Worm (Caenorhabditis elegans): Measurements from ENCODE around the gene his-1.

his-1 gene

ce11 chrV:16041925-16042742 lies at the start of gene his-1, which contains the start of gene his-2:
Gene his-1 (plus strand): TSS chrV:16042520.
Gene his-2 (minus strand): TSS chrV:16042283.
- TF ChIP-seq sptf-1 (tag; optimal IDR thresholded peaks at IDR 0.05) (peak; percentile 22), cnd-1 (tag; optimal IDR thresholded peaks at IDR 0.05) (peak; percentile 39)

DNA sequence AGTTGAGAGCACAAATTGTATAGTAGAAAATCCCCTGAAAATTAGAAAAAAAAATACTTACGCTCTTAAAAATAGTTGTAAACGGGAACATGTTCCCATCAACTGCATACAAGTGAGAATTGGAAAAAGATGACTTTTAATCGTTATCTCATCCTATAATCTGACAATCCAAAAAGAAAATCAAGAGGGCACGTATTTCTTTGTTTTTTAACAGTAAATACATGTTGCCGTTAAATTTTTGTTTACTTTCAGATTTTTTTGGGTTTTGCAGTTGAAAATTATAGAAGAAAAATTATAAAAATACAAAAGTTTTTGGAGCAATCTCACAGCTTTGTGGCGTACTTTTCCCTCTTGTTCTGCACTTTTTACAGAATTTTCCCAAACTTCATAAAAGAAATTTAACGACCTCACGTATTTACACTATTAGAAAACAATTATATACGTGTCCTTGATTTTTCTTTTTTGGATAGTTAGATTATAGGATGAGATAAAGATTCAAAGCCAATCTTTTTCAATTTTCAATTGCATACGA lies 45.6 kb upstream of the his-1 start, which contains the start of the genes C06C6.9 and C06C6.8:
Gene C06C6.9, minus strand, starts transcription at position 101 of the 532 bp plus-strand sequence.
Gene C06C6.8, plus strand, starts transcription at position 482 of the 532 bp plus-strand sequence.
- TF ChIP-seq nhr-76 (tag; optimal IDR thresholded peaks at IDR 0.05) (no peak), lin-13 (tag; optimal IDR thresholded peaks at IDR 0.05) (no peak), lsy-2 (tag; optimal IDR thresholded peaks at IDR 0.05) (no peak), mab-5 (tag; optimal IDR thresholded peaks at IDR 0.05) (no peak), mep-1 (tag; optimal IDR thresholded peaks at IDR 0.05) (no peak), nhr-2 (tag; optimal IDR thresholded peaks at IDR 0.05) (no peak), snpc-4 (tag; optimal IDR thresholded peaks at IDR 0.05) (no peak), hlh-1 (tag; optimal IDR thresholded peaks at IDR 0.05) (no peak), drap-1 (GFP tag; optimal IDR thresholded peaks at IDR 0.05) (no peak), ces-1 (GFP tag; optimal IDR thresholded peaks at IDR 0.05) (no peak), sptf-1 (tag; optimal IDR thresholded peaks at IDR 0.05) (no peak), unc-39 (tag; optimal IDR thresholded peaks at IDR 0.05) (no peak), elt-1 (tag; optimal IDR thresholded peaks at IDR 0.05; ENCODE audit: borderline replicate concordance, insufficient read depth) (no peak), unc-120 (tag; optimal IDR thresholded peaks at IDR 0.05; ENCODE audit: poor library complexity, severe bottlenecking) (no peak), elt-3 (tag; optimal IDR thresholded peaks at IDR 0.05) (no peak), nhr-237 (tag; optimal IDR thresholded peaks at IDR 0.05) (no peak), bed-3 (GFP tag; optimal IDR thresholded peaks at IDR 0.05) (no peak), ceh-43 (GFP tag; optimal IDR thresholded peaks at IDR 0.05) (no peak), sem-2 (GFP tag; optimal IDR thresholded peaks at IDR 0.05) (no peak)

DNA sequence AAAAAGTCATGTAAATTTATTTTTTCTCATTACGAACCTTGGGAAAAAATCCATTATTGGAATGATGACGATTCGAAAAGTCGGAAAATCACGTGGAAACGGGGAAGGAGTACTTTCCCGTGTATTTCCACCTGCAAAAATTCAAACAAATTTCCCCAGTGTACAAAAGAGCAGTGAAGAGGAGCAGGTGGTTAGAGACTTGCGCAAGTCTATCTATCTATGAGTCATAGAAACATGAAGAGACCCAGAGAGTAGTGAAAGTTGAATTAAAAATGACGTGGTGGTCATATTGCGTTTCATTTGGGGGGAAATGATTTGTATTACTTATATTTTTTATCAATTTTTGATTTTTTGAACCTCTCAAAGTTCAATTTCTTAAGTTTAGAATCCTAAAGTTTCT lies 41.9 kb upstream of the his-1 start, which contains the start of gene nhr-50:
Gene nhr-50, minus strand, starts transcription at position 199 of the 400 bp plus-strand sequence.
- TF ChIP-seq pha-4 (tag; optimal IDR thresholded peaks at IDR 0.05) (peak; percentile 36), ztf-11 (tag; optimal IDR thresholded peaks at IDR 0.05) (no peak), nhr-28 (tag; optimal IDR thresholded peaks at IDR 0.05) (no peak)

DNA sequence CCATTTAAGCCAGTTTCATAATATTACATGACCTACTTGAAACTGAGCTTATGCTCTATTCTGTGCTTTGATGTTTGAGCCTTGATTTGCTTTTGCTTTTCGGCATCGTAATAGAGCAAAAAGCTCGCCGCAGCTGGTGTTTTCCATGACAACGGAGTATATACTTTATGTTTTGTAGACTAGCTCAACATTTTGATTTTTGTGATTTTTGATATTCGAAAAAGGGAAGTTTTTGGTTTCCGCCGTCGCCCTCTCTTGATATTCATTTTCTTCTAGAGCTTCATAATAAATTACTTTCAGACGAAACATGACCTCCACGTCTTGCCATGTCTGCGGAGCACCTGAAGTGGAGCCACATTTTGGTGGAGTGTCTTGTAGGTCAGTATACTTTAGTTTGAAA lies 40.0 kb upstream of the his-1 start, which contains the start of gene nhr-63:
Gene nhr-63, plus strand, starts transcription at position 301 of the 400 bp plus-strand sequence.
- no peak for TF ChIP-seq lin-32 (GFP tag; optimal IDR thresholded peaks at IDR 0.05)
- TF ChIP-seq pha-4 (tag; optimal IDR thresholded peaks at IDR 0.05), result no peak
- TF ChIP-seq nhr-28 (tag; optimal IDR thresholded peaks at IDR 0.05), result no peak
- no peak for TF ChIP-seq unc-39 (tag; optimal IDR thresholded peaks at IDR 0.05)
- no peak for TF ChIP-seq hlh-1 (tag; optimal IDR thresholded peaks at IDR 0.05)
- TF ChIP-seq mls-2 (tag; optimal IDR thresholded peaks at IDR 0.05), result no peak
- no peak for TF ChIP-seq bed-3 (GFP tag; optimal IDR thresholded peaks at IDR 0.05)
- no peak for TF ChIP-seq unc-120 (tag; optimal IDR thresholded peaks at IDR 0.05; ENCODE audit: poor library complexity, severe bottlenecking)
- no peak for TF ChIP-seq snpc-4 (tag; optimal IDR thresholded peaks at IDR 0.05)
- no peak for TF ChIP-seq tbx-8 (GFP tag; optimal IDR thresholded peaks at IDR 0.05)
- TF ChIP-seq sptf-1 (tag; optimal IDR thresholded peaks at IDR 0.05), result no peak
- TF ChIP-seq drap-1 (GFP tag; optimal IDR thresholded peaks at IDR 0.05), result no peak
- no peak for TF ChIP-seq nhr-12 (tag; optimal IDR thresholded peaks at IDR 0.05)

- TF ChIP-seq ham-2 (GFP tag; optimal IDR thresholded peaks at IDR 0.05) (no peak), cnd-1 (tag; optimal IDR thresholded peaks at IDR 0.05) (no peak), sptf-1 (tag; optimal IDR thresholded peaks at IDR 0.05) (no peak)
Measured at ce11 chrV:16007505-16007904, 34.8 kb upstream of the his-1 start, which contains the start of gene str-231. Gene str-231 (minus strand): TSS chrV:16007605.

DNA sequence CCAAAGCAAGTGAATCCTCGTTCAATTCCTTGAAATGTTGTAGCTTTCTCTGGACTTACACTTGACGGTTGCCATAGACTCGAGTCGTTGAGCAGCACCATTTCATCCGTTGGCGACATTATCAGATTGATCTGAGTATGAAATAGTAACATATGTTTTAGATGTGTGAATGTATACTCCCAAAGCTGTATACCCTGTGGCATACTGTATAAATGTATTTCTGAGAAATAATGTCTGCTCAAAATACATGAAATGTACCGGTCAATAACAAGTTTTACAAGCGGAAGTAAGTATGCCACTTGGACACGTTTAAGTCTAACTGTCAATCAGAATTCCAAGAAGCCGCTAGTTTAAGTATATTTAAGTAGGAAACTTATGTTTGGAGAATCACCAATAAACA lies 32.8 kb upstream of the his-1 start, which contains the start of gene str-233:
Gene str-233, minus strand, starts transcription at position 101 of the 400 bp plus-strand sequence.
- TF ChIP-seq unc-120 (tag; optimal IDR thresholded peaks at IDR 0.05; ENCODE audit: poor library complexity, severe bottlenecking), result no peak
- TF ChIP-seq unc-62 (GFP tag; optimal IDR thresholded peaks at IDR 0.05), result no peak
- no peak for TF ChIP-seq pha-4 (tag; optimal IDR thresholded peaks at IDR 0.05)
- no peak for TF ChIP-seq drap-1 (GFP tag; optimal IDR thresholded peaks at IDR 0.05)
- TF ChIP-seq nhr-28 (tag; optimal IDR thresholded peaks at IDR 0.05), result no peak
- no peak for TF ChIP-seq ham-2 (GFP tag; optimal IDR thresholded peaks at IDR 0.05)
- no peak for TF ChIP-seq bed-3 (GFP tag; optimal IDR thresholded peaks at IDR 0.05)
- TF ChIP-seq ztf-11 (tag; optimal IDR thresholded peaks at IDR 0.05), result no peak
- no peak for TF ChIP-seq lin-32 (GFP tag; optimal IDR thresholded peaks at IDR 0.05)
- no peak for TF ChIP-seq ceh-83 (GFP tag; optimal IDR thresholded peaks at IDR 0.05)
- no peak for TF ChIP-seq elt-3 (tag; optimal IDR thresholded peaks at IDR 0.05)
- no peak for TF ChIP-seq cnd-1 (tag; optimal IDR thresholded peaks at IDR 0.05)
- no peak for TF ChIP-seq mep-1 (tag; optimal IDR thresholded peaks at IDR 0.05)
- no peak for TF ChIP-seq blmp-1 (tag; optimal IDR thresholded peaks at IDR 0.05)
- TF ChIP-seq nhr-2 (tag; optimal IDR thresholded peaks at IDR 0.05), result no peak
- no peak for TF ChIP-seq nhr-12 (tag; optimal IDR thresholded peaks at IDR 0.05)
- no peak for TF ChIP-seq ceh-43 (GFP tag; optimal IDR thresholded peaks at IDR 0.05)
- no peak for TF ChIP-seq mls-2 (tag; optimal IDR thresholded peaks at IDR 0.05)
- TF ChIP-seq zip-8 (tag; optimal IDR thresholded peaks at IDR 0.05), result no peak
